Fruit fly (Drosophila melanogaster) whole organism, embryonic: ENCODE results near the gene AP-1sigma.

Experiments used
- ATbp ChIP-seq: fragments of 200-800 bp; sonication (Bioruptor generic); optimal IDR thresholded peaks from 2 replicates; lab custom pipeline; 2017; ENCODE audit warnings: missing biosample characterization, mild to moderate bottlenecking, missing genetic modification characterization, missing genetic modification reagents
- Blimp-1 ChIP-seq: fragments of 200-800 bp; sonication (Bioruptor generic); optimal IDR thresholded peaks from 3 replicates; lab custom pipeline; 2018; ENCODE audit warnings: missing biosample characterization, missing genetic modification characterization, mild to moderate bottlenecking, moderate library complexity, missing genetic modification reagents
- CG10366 ChIP-seq: fragments of 200-800 bp; sonication (Bioruptor generic); IDR thresholded peaks from 2 replicates; pipeline ENCODE4 v1.3.6; 2022; ENCODE audit warnings: missing biosample characterization, missing genetic modification characterization
- CG11093 ChIP-seq: fragments of 200-800 bp; sonication (Bioruptor generic); IDR thresholded peaks from 3 replicates; pipeline ENCODE4 v1.3.6; 2022; ENCODE audit warnings: missing biosample characterization, missing genetic modification characterization
- CG11504 ChIP-seq: fragments of 200-800 bp; sonication (Bioruptor generic); optimal IDR thresholded peaks from 3 replicates; lab custom pipeline; 2019; ENCODE audit warnings: missing biosample characterization, mild to moderate bottlenecking, missing genetic modification characterization, moderate library complexity
- CG11560 ChIP-seq: fragments of 200-800 bp; sonication (Bioruptor generic); IDR thresholded peaks from 3 replicates; pipeline ENCODE4 v1.3.6; 2022; ENCODE audit warnings: missing biosample characterization, missing genetic modification characterization
- CG12236 ChIP-seq: fragments of 200-800 bp; sonication (Bioruptor generic); optimal IDR thresholded peaks from 2 replicates; lab custom pipeline; 2016; ENCODE audit warnings: missing biosample characterization, missing genetic modification characterization
- CG13123 ChIP-seq: fragments of 200-800 bp; sonication (Bioruptor generic); optimal IDR thresholded peaks from 2 replicates; lab custom pipeline; 2016; ENCODE audit warnings: missing biosample characterization, missing genetic modification characterization
- CG15269 ChIP-seq: fragments of 200-800 bp; sonication (Bioruptor generic); optimal IDR thresholded peaks from 2 replicates; lab custom pipeline; 2018; ENCODE audit warnings: missing biosample characterization, mild to moderate bottlenecking, missing genetic modification characterization, moderate library complexity
- CG17328 ChIP-seq: fragments of 200-800 bp; sonication (Bioruptor generic); IDR thresholded peaks from 2 replicates; pipeline ENCODE4 v1.3.6; 2022; ENCODE audit warnings: missing biosample characterization, missing genetic modification characterization
- CG17361 ChIP-seq: fragments of 200-800 bp; sonication (Bioruptor generic); IDR thresholded peaks from 3 replicates; pipeline ENCODE4 v1.3.6; 2022; ENCODE audit warnings: missing biosample characterization, missing genetic modification characterization
- CG18011 ChIP-seq: fragments of 200-800 bp; sonication (Bioruptor generic); optimal IDR thresholded peaks from 2 replicates; lab custom pipeline; 2017; ENCODE audit warnings: missing biosample characterization, missing genetic modification characterization, mild to moderate bottlenecking, moderate library complexity, missing genotype
- CG18619 ChIP-seq: fragments of 200-800 bp; sonication (Bioruptor generic); optimal IDR thresholded peaks from 3 replicates; lab custom pipeline; 2017; ENCODE audit warnings: missing biosample characterization, mild to moderate bottlenecking, missing genetic modification characterization
- CG7786 ChIP-seq: fragments of 200-800 bp; sonication (Bioruptor generic); optimal IDR thresholded peaks from 2 replicates; lab custom pipeline; 2016; ENCODE audit warnings: missing biosample characterization, missing genetic modification characterization
- CG9215 ChIP-seq: fragments of 200-800 bp; sonication (Bioruptor generic); IDR thresholded peaks from 2 replicates; pipeline ENCODE4 v1.3.6; 2022; ENCODE audit warnings: missing biosample characterization, missing genetic modification characterization
- CG9727 ChIP-seq: fragments of 200-800 bp; sonication (Bioruptor generic); optimal IDR thresholded peaks from 3 replicates; lab custom pipeline; 2017; ENCODE audit warnings: missing biosample characterization, mild to moderate bottlenecking, missing genetic modification characterization
- CG9797 ChIP-seq: fragments of 200-800 bp; sonication (Bioruptor generic); optimal IDR thresholded peaks from 3 replicates; lab custom pipeline; 2018; ENCODE audit warnings: missing biosample characterization, mild to moderate bottlenecking, missing genetic modification characterization
- CG9932 ChIP-seq: fragments of 200-800 bp; sonication (Bioruptor generic); IDR thresholded peaks from 2 replicates; pipeline ENCODE4 v1.3.6; 2022; ENCODE audit warnings: missing biosample characterization, missing genetic modification characterization
- CTCF ChIP-seq: fragments of 200-800 bp; sonication (Bioruptor generic); optimal IDR thresholded peaks from 2 replicates; lab custom pipeline; 2017; ENCODE audit warnings: missing biosample characterization, mild to moderate bottlenecking, missing genetic modification characterization, moderate library complexity
- D ChIP-seq, 2 experiments: fragments of 200-800 bp in 1 of 2; fragments of >200 bp in 1 of 2; sonication (Bioruptor generic) in 1 of 2; optimal IDR thresholded peaks; 2 replicates in 1 of 2; 3 replicates in 1 of 2; lab custom pipeline; 2017; ENCODE audit warnings: mild to moderate bottlenecking in 1 of 2, missing biosample characterization in 1 of 2, missing genetic modification characterization in 1 of 2, missing genetic modification reagents in 1 of 2
- D19A ChIP-seq: fragments of 200-800 bp; optimal IDR thresholded peaks from 3 replicates; lab custom pipeline; 2019; ENCODE audit warnings: missing biosample characterization, mild to moderate bottlenecking, missing genetic modification characterization, moderate library complexity
- D19B ChIP-seq: fragments of 200-800 bp; sonication (Bioruptor generic); optimal IDR thresholded peaks from 2 replicates; lab custom pipeline; 2017; ENCODE audit warnings: missing biosample characterization, mild to moderate bottlenecking, missing genetic modification characterization
- Dek ChIP-seq: fragments of 200-800 bp; sonication (Bioruptor generic); optimal IDR thresholded peaks from 3 replicates; lab custom pipeline; 2019; ENCODE audit warnings: missing biosample characterization, mild to moderate bottlenecking, missing genetic modification characterization, moderate library complexity
- Dref ChIP-seq: fragments of 200-800 bp; sonication (Bioruptor generic); IDR thresholded peaks from 2 replicates; pipeline ENCODE4 v1.3.6; 2022; ENCODE audit warnings: missing biosample characterization, missing genetic modification characterization
- E2f1 ChIP-seq: fragments of 200-800 bp; sonication (Bioruptor generic); IDR thresholded peaks from 2 replicates; pipeline ENCODE4 v1.3.6; 2022; ENCODE audit warnings: missing biosample characterization, missing genetic modification characterization
- H2.0 ChIP-seq: fragments of 200-800 bp; sonication (Bioruptor generic); IDR thresholded peaks from 2 replicates; pipeline ENCODE4 v1.3.6; 2022; ENCODE audit warnings: missing biosample characterization, missing genetic modification characterization
- HHEX ChIP-seq: fragments of 200-800 bp; sonication (Bioruptor generic); optimal IDR thresholded peaks from 3 replicates; lab custom pipeline; 2017; ENCODE audit warnings: missing biosample characterization, mild to moderate bottlenecking, missing genetic modification characterization, missing genetic modification reagents
- HLHmδ ChIP-seq: fragments of 200-800 bp; sonication (Bioruptor generic); optimal IDR thresholded peaks from 2 replicates; lab custom pipeline; 2018; ENCODE audit warnings: missing biosample characterization, mild to moderate bottlenecking, missing genetic modification characterization, moderate library complexity
- Hmr ChIP-seq: fragments of 200-800 bp; sonication (Bioruptor generic); optimal IDR thresholded peaks from 3 replicates; lab custom pipeline; 2017; ENCODE audit warnings: mild to moderate bottlenecking, missing biosample characterization, missing genetic modification reagents, missing genetic modification characterization
- Hmx ChIP-seq: fragments of 200-800 bp; sonication (Bioruptor generic); optimal IDR thresholded peaks from 2 replicates; lab custom pipeline; 2016; ENCODE audit warnings: missing biosample characterization, missing genetic modification characterization
- Myb ChIP-seq: fragments of 200-800 bp; sonication (Bioruptor generic); optimal IDR thresholded peaks from 2 replicates; lab custom pipeline; 2016; ENCODE audit warnings: missing biosample characterization, missing genetic modification characterization
- Oaz ChIP-seq: fragments of 200-800 bp; sonication (Bioruptor generic); IDR thresholded peaks from 2 replicates; pipeline ENCODE4 v1.3.6; 2022; ENCODE audit warnings: missing biosample characterization, missing genetic modification characterization
- PHDP ChIP-seq: fragments of 200-800 bp; sonication (Bioruptor generic); optimal IDR thresholded peaks from 3 replicates; lab custom pipeline; 2018; ENCODE audit warnings: missing biosample characterization, mild to moderate bottlenecking, missing genetic modification characterization, moderate library complexity
- Pdp1 ChIP-seq, 2 experiments: fragments of 200-800 bp; sonication (Bioruptor generic); optimal IDR thresholded peaks; 3 replicates each; lab custom pipeline; 2016; ENCODE audit warnings: missing biosample characterization in 2 of 2, missing genetic modification characterization in 2 of 2, mild to moderate bottlenecking in 1 of 2, moderate library complexity in 1 of 2
- TFAM ChIP-seq: fragments of 200-800 bp; sonication (Bioruptor generic); optimal IDR thresholded peaks from 2 replicates; lab custom pipeline; 2017; ENCODE audit warnings: missing biosample characterization, missing genetic modification characterization, inconsistent platforms
- Xrp1 ChIP-seq: fragments of 200-800 bp; sonication (Bioruptor generic); IDR thresholded peaks from 2 replicates; pipeline ENCODE4 v1.3.6; 2022; ENCODE audit warnings: missing biosample characterization, missing genetic modification characterization
- crc ChIP-seq: fragments of 200-800 bp; sonication (Bioruptor generic); optimal IDR thresholded peaks from 2 replicates; lab custom pipeline; 2016; ENCODE audit warnings: missing biosample characterization, missing genetic modification characterization
- dan ChIP-seq: fragments of 200-800 bp; sonication (Bioruptor generic); IDR thresholded peaks from 2 replicates; pipeline ENCODE4 v1.3.6; 2022; ENCODE audit warnings: missing biosample characterization, missing genetic modification characterization
- dpn ChIP-seq, 2 experiments: fragments of 200-800 bp; sonication (Bioruptor generic); optimal IDR thresholded peaks; 3 replicates each; lab custom pipeline; 2016; ENCODE audit warnings: missing biosample characterization in 2 of 2, missing genetic modification characterization in 2 of 2
- exex ChIP-seq: fragments of 200-800 bp; sonication (Bioruptor generic); optimal IDR thresholded peaks from 4 replicates; lab custom pipeline; 2018; ENCODE audit warnings: missing biosample characterization, mild to moderate bottlenecking, missing genetic modification characterization, moderate library complexity
- fu2 ChIP-seq: fragments of 200-800 bp; sonication (Bioruptor generic); optimal IDR thresholded peaks from 2 replicates; lab custom pipeline; 2016; ENCODE audit warnings: missing biosample characterization, missing genetic modification characterization
- ham ChIP-seq: fragments of 200-800 bp; sonication (Bioruptor generic); IDR thresholded peaks from 2 replicates; pipeline ENCODE4 v1.3.6; 2022; ENCODE audit warnings: missing biosample characterization, missing genetic modification characterization
- mld ChIP-seq: fragments of 200-800 bp; sonication (Bioruptor generic); IDR thresholded peaks from 3 replicates; pipeline ENCODE4 v1.3.6; 2022; ENCODE audit warnings: missing biosample characterization, missing genetic modification characterization; ENCODE audit not compliant: partially characterized antibody
- nau ChIP-seq: fragments of 200-800 bp; sonication (Bioruptor generic); optimal IDR thresholded peaks from 3 replicates; lab custom pipeline; 2017; ENCODE audit warnings: missing biosample characterization, mild to moderate bottlenecking, missing genetic modification characterization, missing genetic modification reagents
- nerfin-1 ChIP-seq: fragments of 200-800 bp; sonication (Bioruptor generic); optimal IDR thresholded peaks from 3 replicates; lab custom pipeline; 2019; ENCODE audit warnings: missing biosample characterization, mild to moderate bottlenecking, missing genetic modification characterization, moderate library complexity
- nerfin-2 ChIP-seq: fragments of 200-800 bp; sonication (Bioruptor generic); IDR thresholded peaks from 2 replicates; pipeline ENCODE4 v1.3.6; 2022; ENCODE audit warnings: missing biosample characterization, missing genetic modification characterization; ENCODE audit not compliant: partially characterized antibody
- prd ChIP-seq, 3 experiments: fragments of >200 bp in 2 of 3; fragments of 200-800 bp in 1 of 3; sonication (Bioruptor generic) in 1 of 3; optimal IDR thresholded peaks in 2 of 3; IDR thresholded peaks in 1 of 3; 2 replicates in 2 of 3; 3 replicates in 1 of 3; pipeline versions ENCODE4 v1.3.6 to Lab custom; 2017 to 2022; ENCODE audit warnings: missing biosample characterization in 1 of 3, missing genetic modification characterization in 1 of 3
- pros ChIP-seq: fragments of 200-800 bp; sonication (Bioruptor generic); optimal IDR thresholded peaks from 3 replicates; lab custom pipeline; 2019; ENCODE audit warnings: missing biosample characterization, mild to moderate bottlenecking, missing genetic modification characterization, moderate library complexity

AP-1sigma gene

dm6 chr3R:23941643-23942424, 16.6 kb upstream of the AP-1sigma start (continued):
- TF ChIP-seq CG10366 (GFP tag; lab: Robert Waterston, UW) (no peak), CG11560 (tag; lab: Robert Waterston, UW) (0 out of 3 replicates have a peak, but pooled peaks have one; percentile 25), CG9932 (GFP tag; lab: Robert Waterston, UW) (peak; percentile 74), fu2 (GFP tag; lab: Kevin White, UChicago) (no peak), E2f1 (GFP tag; lab: Robert Waterston, UW) (peak; percentile 24; the same call in 1 of the 2 replicates), nerfin-1 (tag; lab: Kevin White, UChicago) (no peak), ATbp (GFP tag; lab: Kevin White, UChicago) (peak; percentile 1), CG13123 (GFP tag; lab: Kevin White, UChicago) (no peak), Pdp1 (GFP tag; optimal IDR thresholded peaks at IDR 0.05; lab: Kevin White, UChicago) (peak; percentile 37 to 96), CG11093 (GFP tag; lab: Robert Waterston, UW) (no peak), HLHmδ (GFP tag; lab: Kevin White, UChicago) (no peak), CG11504 (tag; lab: Kevin White, UChicago) (peak; percentile 38), CG15269 (tag; lab: Kevin White, UChicago) (peak; percentile 19), Hmr (GFP tag; lab: Kevin White, UChicago) (peak; percentile 54), Xrp1 (GFP tag; lab: Robert Waterston, UW) (peak; percentile 50; the same call in 1 of the 2 replicates), exex (tag; lab: Kevin White, UChicago) (peak; percentile 7), D19B (GFP tag; lab: Kevin White, UChicago) (peak; percentile 20), Dek (peak; percentile 9), PHDP (tag; lab: Kevin White, UChicago) (peak; percentile 48), nau (GFP tag; lab: Kevin White, UChicago) (peak; percentile 7), Blimp-1 (GFP tag; lab: Kevin White, UChicago) (peak; percentile 27), Dref (GFP tag; lab: Robert Waterston, UW) (no peak), crc (peak; percentile 10), CG18619 (GFP tag; lab: Kevin White, UChicago) (no peak), HHEX (peak; percentile 35), dan (GFP tag; lab: Robert Waterston, UW) (no peak), ham (GFP tag; lab: Robert Waterston, UW) (no peak), Myb (GFP tag; lab: Kevin White, UChicago) (peak; percentile 23), dpn (GFP tag; optimal IDR thresholded peaks at IDR 0.05; lab: Kevin White, UChicago) (peak; percentile 6 to 42), CG17361 (GFP tag; lab: Robert Waterston, UW) (0 out of 3 replicates have a peak, but pooled peaks have one; percentile 34), CG17328 (GFP tag; lab: Robert Waterston, UW) (peak; percentile 46; the same call in 1 of the 2 replicates), CG12236 (no peak), D (optimal IDR thresholded peaks at IDR 0.05; lab: Kevin White, UChicago) (no peak), D (GFP tag; optimal IDR thresholded peaks at IDR 0.05; lab: Kevin White, UChicago) (no peak), CG9727 (GFP tag; lab: Kevin White, UChicago) (peak; percentile 33), mld (no peak), TFAM (GFP tag; lab: Kevin White, UChicago) (no peak), pros (no peak), CTCF (GFP tag; lab: Kevin White, UChicago) (no peak), nerfin-2 (no peak), H2.0 (GFP tag; lab: Robert Waterston, UW) (0 out of 2 replicates have a peak, but pooled peaks have one; percentile 9), CG7786 (GFP tag; lab: Kevin White, UChicago) (peak; percentile 31), CG9215 (peak; percentile 38; the same call in 1 of the 2 replicates), CG18011 (GFP tag; lab: Kevin White, UChicago) (no peak), prd (optimal IDR thresholded peaks at IDR 0.05; lab: Kevin White, UChicago) (no peak), prd (GFP tag; IDR thresholded peaks at IDR 0.05; lab: Robert Waterston, UW) (peak; percentile 75), Oaz (GFP tag; lab: Robert Waterston, UW) (0 out of 2 replicates have a peak, but pooled peaks have one; percentile 43), CG9797 (no peak), Hmx (peak; percentile 36), D19A (tag; lab: Kevin White, UChicago) (no peak)
